Fruit fly (Drosophila melanogaster): Measurements from ENCODE around the gene CG8065.

- no peak for TF ChIP-seq fd85E (GFP tag; optimal IDR thresholded peaks at IDR 0.05)
- TF ChIP-seq CG34406 (GFP tag; optimal IDR thresholded peaks at IDR 0.05): no peak
- TF ChIP-seq Eip78C (GFP tag): no peak
- TF ChIP-seq acj6 (GFP tag; optimal IDR thresholded peaks at IDR 0.05): no peak
- no peak for TF ChIP-seq Eip75B (GFP tag; optimal IDR thresholded peaks at IDR 0.05)
- no peak for TF ChIP-seq CG16779 (tag; optimal IDR thresholded peaks at IDR 0.05)
- no peak for TF ChIP-seq CG6808 (GFP tag; optimal IDR thresholded peaks at IDR 0.05)
- TF ChIP-seq fkh (GFP tag; optimal IDR thresholded peaks at IDR 0.05): no peak
- no peak for TF ChIP-seq topi (GFP tag; optimal IDR thresholded peaks at IDR 0.05)
- no peak for TF ChIP-seq CG10631 (GFP tag; optimal IDR thresholded peaks at IDR 0.05)
- no peak for TF ChIP-seq Gug (GFP tag; IDR thresholded peaks at IDR 0.05)
- no peak for TF ChIP-seq Sox102F (GFP tag; optimal IDR thresholded peaks at IDR 0.05)
- TF ChIP-seq vri (GFP tag; optimal IDR thresholded peaks at IDR 0.05): no peak
- TF ChIP-seq CG1621 (tag; optimal IDR thresholded peaks at IDR 0.05): no peak
Observed at dm6 chr3L:10189179-10189578, 26.3 kb upstream of the CG8065 start.

Data from whole organism, prepupa.